Worm (Caenorhabditis elegans): ENCODE results near the gene cng-1.

ce11 chrV:15068378-15068777 is 37.1 kb upstream of the cng-1 start, which contains the start of gene dnj-3:
- no peak for TF ChIP-seq ztf-29 (GFP tag; IDR thresholded peaks at IDR 0.05)
- TF ChIP-seq T22C8.4 (GFP tag; IDR thresholded peaks at IDR 0.05), result no peak

All from whole organism, midembryonic.